Worm (Caenorhabditis elegans) whole organism, midembryonic: ENCODE data around the gene F15H10.9.

ENCODE experiments used
- T22C8.4 ChIP-seq: fragments of 200-800 bp; sonication (Bioruptor generic); IDR thresholded peaks from 2 replicates; pipeline ENCODE4 v1.3.6; 2022; ENCODE audit warnings: missing genetic modification characterization, missing compliant biosample characterization
- cog-1 ChIP-seq: sonication (generic microtip); optimal IDR thresholded peaks from 2 replicates; lab custom pipeline; 2016; ENCODE audit warnings: missing genetic modification characterization, missing compliant biosample characterization
- flt-1 ChIP-seq: fragments of 200-800 bp; sonication (Bioruptor generic); IDR thresholded peaks from 2 replicates; pipeline ENCODE4 v1.3.6; 2022; ENCODE audit warnings: missing genetic modification characterization, missing compliant biosample characterization
- klf-2 ChIP-seq: fragments of 200-800 bp; sonication (Bioruptor generic); conservative IDR thresholded peaks from 2 replicates; pipeline ENCODE4 v1.3.6; 2022; ENCODE audit warnings: missing genetic modification reagents, missing genetic modification characterization, missing compliant biosample characterization
- med-1 ChIP-seq: sonication (generic microtip); optimal IDR thresholded peaks from 2 replicates; lab custom pipeline; 2017; ENCODE audit warnings: missing genetic modification characterization, mild to moderate bottlenecking, missing compliant biosample characterization, antibody characterized with exemption, missing genetic modification reagents; ENCODE audit not compliant: insufficient read depth
- ref-1 ChIP-seq: fragments of 200-800 bp; sonication (Bioruptor generic); conservative IDR thresholded peaks from 2 replicates; pipeline ENCODE4 v1.3.6; 2022; ENCODE audit warnings: missing genetic modification reagents, missing genetic modification characterization, missing compliant biosample characterization
- ztf-29 ChIP-seq: fragments of 200-800 bp; sonication (Bioruptor generic); IDR thresholded peaks from 2 replicates; pipeline ENCODE4 v1.3.6; 2022; ENCODE audit warnings: missing genetic modification reagents, missing genetic modification characterization, missing compliant biosample characterization

DNA sequence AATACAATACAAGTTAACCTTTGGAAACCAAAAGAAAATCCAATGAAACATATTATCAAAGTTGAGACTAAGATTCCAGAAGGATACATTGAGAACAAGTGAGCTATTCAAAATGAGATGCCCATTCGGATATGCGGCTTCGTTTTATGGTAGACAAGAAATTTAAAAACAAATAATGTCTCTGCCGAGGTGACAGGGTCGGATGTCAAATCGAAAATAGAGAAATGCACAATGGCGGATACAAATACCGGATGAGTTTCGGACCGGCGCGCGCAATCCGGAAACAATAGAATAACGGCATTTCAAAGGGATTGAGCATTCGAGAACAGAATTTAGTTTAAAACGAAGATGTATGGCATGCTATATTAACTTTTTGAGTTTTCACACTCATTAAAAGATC is 48.8 kb upstream of the F15H10.9 start, which contains the start of gene F22E12.3:
- no peak for TF ChIP-seq med-1
- no peak for TF ChIP-seq flt-1 (GFP tag; lab: Robert Waterston, UW)
- TF ChIP-seq T22C8.4 (GFP tag; lab: Robert Waterston, UW): no peak
- TF ChIP-seq ztf-29 (GFP tag; lab: Robert Waterston, UW): no peak
- TF ChIP-seq klf-2: no peak
- no peak for TF ChIP-seq cog-1 (tag; lab: Kevin White, UChicago)
- no peak for TF ChIP-seq ref-1 (GFP tag; lab: Robert Waterston, UW)
